Worm (Caenorhabditis elegans): ENCODE data around the gene aqp-5.

Gene aqp-5

ce11 chrV:10464160-10464559 is 27.4 kb upstream of the aqp-5 start:
- no peak for TF ChIP-seq F13C5.2 (tag; optimal IDR thresholded peaks at IDR 0.05)

ce11 chrV:10464746-10465145 is 26.8 kb upstream of the aqp-5 start:
- TF ChIP-seq flt-1 (GFP tag; IDR thresholded peaks at IDR 0.05) = no peak
- TF ChIP-seq ceh-13 (GFP tag; optimal IDR thresholded peaks at IDR 0.05) = no peak
- no peak for TF ChIP-seq sea-1 (GFP tag; conservative IDR thresholded peaks at IDR 0.05)
- TF ChIP-seq B0310.2 (tag; optimal IDR thresholded peaks at IDR 0.05) = no peak
- no peak for TF ChIP-seq scrt-1 (GFP tag; IDR thresholded peaks at IDR 0.05)
- no peak for TF ChIP-seq tra-4 (tag; optimal IDR thresholded peaks at IDR 0.05)
- no peak for TF ChIP-seq ama-1 (optimal IDR thresholded peaks at IDR 0.05)
- no peak for TF ChIP-seq pes-1 (GFP tag; IDR thresholded peaks at IDR 0.05)
- no peak for TF ChIP-seq ets-7 (tag; optimal IDR thresholded peaks at IDR 0.05)

- TF ChIP-seq sea-1 (GFP tag; conservative IDR thresholded peaks at IDR 0.05) (no peak), tbx-11 (GFP tag; IDR thresholded peaks at IDR 0.05) (no peak), F13C5.2 (tag; optimal IDR thresholded peaks at IDR 0.05) (no peak), flt-1 (GFP tag; IDR thresholded peaks at IDR 0.05) (no peak), aly-1 (tag; optimal IDR thresholded peaks at IDR 0.05) (no peak), tra-4 (tag; optimal IDR thresholded peaks at IDR 0.05) (no peak), scrt-1 (GFP tag; IDR thresholded peaks at IDR 0.05) (no peak), hnd-1 (tag; optimal IDR thresholded peaks at IDR 0.05) (no peak), ceh-36 (tag; optimal IDR thresholded peaks at IDR 0.05) (no peak), ama-1 (optimal IDR thresholded peaks at IDR 0.05) (no peak), pes-1 (GFP tag; IDR thresholded peaks at IDR 0.05) (no peak), ceh-13 (GFP tag; optimal IDR thresholded peaks at IDR 0.05) (no peak), hmbx-1 (tag; optimal IDR thresholded peaks at IDR 0.05) (no peak), ets-7 (tag; optimal IDR thresholded peaks at IDR 0.05) (no peak)
These were observed 26.1 kb upstream of the aqp-5 start for ce11 chrV:10465478-10465877.

- TF ChIP-seq aly-1 (tag; optimal IDR thresholded peaks at IDR 0.05) (no peak), hmbx-1 (tag; optimal IDR thresholded peaks at IDR 0.05) (no peak), ceh-13 (GFP tag; optimal IDR thresholded peaks at IDR 0.05) (no peak), ama-1 (optimal IDR thresholded peaks at IDR 0.05) (no peak), tbx-11 (GFP tag; IDR thresholded peaks at IDR 0.05) (no peak), pes-1 (GFP tag; IDR thresholded peaks at IDR 0.05) (no peak), tbx-37 (GFP tag; conservative IDR thresholded peaks at IDR 0.05) (no peak), ets-7 (tag; optimal IDR thresholded peaks at IDR 0.05) (no peak), F13C5.2 (tag; optimal IDR thresholded peaks at IDR 0.05) (peak; percentile 14), flt-1 (GFP tag; IDR thresholded peaks at IDR 0.05) (no peak), sea-1 (GFP tag; conservative IDR thresholded peaks at IDR 0.05) (no peak), hmg-4 (GFP tag; optimal IDR thresholded peaks at IDR 0.05) (peak; percentile 55)
These were observed 24.9 kb upstream of the aqp-5 start for ce11 chrV:10466607-10467092.

- TF ChIP-seq tra-4 (tag; optimal IDR thresholded peaks at IDR 0.05) = no peak
- TF ChIP-seq ceh-13 (GFP tag; optimal IDR thresholded peaks at IDR 0.05) = no peak
- TF ChIP-seq ets-7 (tag; optimal IDR thresholded peaks at IDR 0.05) = no peak
- no peak for TF ChIP-seq ama-1 (optimal IDR thresholded peaks at IDR 0.05)
- TF ChIP-seq hmg-4 (GFP tag; optimal IDR thresholded peaks at IDR 0.05) = no peak
- TF ChIP-seq scrt-1 (GFP tag; IDR thresholded peaks at IDR 0.05) = no peak
- TF ChIP-seq sea-1 (GFP tag; conservative IDR thresholded peaks at IDR 0.05) = no peak
- TF ChIP-seq ceh-36 (tag; optimal IDR thresholded peaks at IDR 0.05) = no peak
- TF ChIP-seq tbx-37 (GFP tag; conservative IDR thresholded peaks at IDR 0.05) = no peak
- TF ChIP-seq tbx-11 (GFP tag; IDR thresholded peaks at IDR 0.05) = no peak
- TF ChIP-seq F13C5.2 (tag; optimal IDR thresholded peaks at IDR 0.05) = no peak
- TF ChIP-seq flt-1 (GFP tag; IDR thresholded peaks at IDR 0.05) = no peak
These were observed 24.4 kb upstream of the aqp-5 start for ce11 chrV:10467104-10467503.

- TF ChIP-seq pes-1 (GFP tag; IDR thresholded peaks at IDR 0.05) (no peak), scrt-1 (GFP tag; IDR thresholded peaks at IDR 0.05) (no peak), flt-1 (GFP tag; IDR thresholded peaks at IDR 0.05) (no peak), tbx-37 (GFP tag; conservative IDR thresholded peaks at IDR 0.05) (no peak)
These were observed 23.9 kb upstream of the aqp-5 start for ce11 chrV:10467659-10468058.

ce11 chrV:10468190-10468589 is 23.4 kb upstream of the aqp-5 start, which contains the start of gene egl-9:
egl-9 (plus strand) TSS chrV:10468517.
- TF ChIP-seq ama-1 (optimal IDR thresholded peaks at IDR 0.05) = no peak
- TF ChIP-seq sea-1 (GFP tag; conservative IDR thresholded peaks at IDR 0.05) = no peak
- no peak for TF ChIP-seq ceh-36 (tag; optimal IDR thresholded peaks at IDR 0.05)
- TF ChIP-seq hmg-4 (GFP tag; optimal IDR thresholded peaks at IDR 0.05) = no peak
- TF ChIP-seq pes-1 (GFP tag; IDR thresholded peaks at IDR 0.05) = no peak
- TF ChIP-seq tra-4 (tag; optimal IDR thresholded peaks at IDR 0.05) = no peak

ce11 chrV:10468709-10469108 is 22.8 kb upstream of the aqp-5 start:
- TF ChIP-seq ama-1 (optimal IDR thresholded peaks at IDR 0.05) (no peak), hmbx-1 (tag; optimal IDR thresholded peaks at IDR 0.05) (no peak), hmg-4 (GFP tag; optimal IDR thresholded peaks at IDR 0.05) (no peak), tbx-11 (GFP tag; IDR thresholded peaks at IDR 0.05) (no peak), ets-7 (tag; optimal IDR thresholded peaks at IDR 0.05) (no peak), tbx-37 (GFP tag; conservative IDR thresholded peaks at IDR 0.05) (no peak), aly-1 (tag; optimal IDR thresholded peaks at IDR 0.05) (no peak), F13C5.2 (tag; optimal IDR thresholded peaks at IDR 0.05) (no peak), ceh-36 (tag; optimal IDR thresholded peaks at IDR 0.05) (no peak), sea-1 (GFP tag; conservative IDR thresholded peaks at IDR 0.05) (no peak), scrt-1 (GFP tag; IDR thresholded peaks at IDR 0.05) (no peak), flt-1 (GFP tag; IDR thresholded peaks at IDR 0.05) (no peak)

ce11 chrV:10469845-10470244 is 21.7 kb upstream of the aqp-5 start:
- TF ChIP-seq ceh-36 (tag; optimal IDR thresholded peaks at IDR 0.05) = no peak
- no peak for TF ChIP-seq B0310.2 (tag; optimal IDR thresholded peaks at IDR 0.05)
- no peak for TF ChIP-seq aly-1 (tag; optimal IDR thresholded peaks at IDR 0.05)
- no peak for TF ChIP-seq ceh-13 (GFP tag; optimal IDR thresholded peaks at IDR 0.05)
- TF ChIP-seq ets-7 (tag; optimal IDR thresholded peaks at IDR 0.05) = no peak
- no peak for TF ChIP-seq hnd-1 (tag; optimal IDR thresholded peaks at IDR 0.05)
- TF ChIP-seq tbx-37 (GFP tag; conservative IDR thresholded peaks at IDR 0.05) = no peak
- TF ChIP-seq tbx-11 (GFP tag; IDR thresholded peaks at IDR 0.05) = no peak
- no peak for TF ChIP-seq hmbx-1 (tag; optimal IDR thresholded peaks at IDR 0.05)
- TF ChIP-seq scrt-1 (GFP tag; IDR thresholded peaks at IDR 0.05) = no peak
- TF ChIP-seq pes-1 (GFP tag; IDR thresholded peaks at IDR 0.05) = no peak
